Fruit fly (Drosophila melanogaster): ENCODE data around the gene shd.
A peak's percentile ranks its signal among the peaks of the same experiment; 100 is the strongest.

Gene shd

dm6 chr3L:14605291-14605690 lies 9.0 kb upstream of the shd start:
- TF ChIP-seq CG8478 (optimal IDR thresholded peaks at IDR 0.05) (no peak), CTCF (optimal IDR thresholded peaks at IDR 0.05) (no peak)

- TF ChIP-seq CTCF (optimal IDR thresholded peaks at IDR 0.05) = peak; percentile 69 to 88
- no peak for TF ChIP-seq CG8478 (optimal IDR thresholded peaks at IDR 0.05)
Observed at dm6 chr3L:14607620-14608019, 6.6 kb upstream of the shd start.

dm6 chr3L:14609138-14609729 lies 5.0 kb upstream of the shd start:
- TF ChIP-seq CTCF (optimal IDR thresholded peaks at IDR 0.05) = no peak
- TF ChIP-seq CG8478 (optimal IDR thresholded peaks at IDR 0.05) = no peak

dm6 chr3L:14610458-14610857 lies 3.8 kb upstream of the shd start:
- no peak for TF ChIP-seq CG8478 (optimal IDR thresholded peaks at IDR 0.05)
- TF ChIP-seq CTCF (optimal IDR thresholded peaks at IDR 0.05) = no peak

dm6 chr3L:14611406-14612335 lies 2.6 kb upstream of the shd start:
- TF ChIP-seq CG8478 (optimal IDR thresholded peaks at IDR 0.05) = no peak
- TF ChIP-seq CTCF (optimal IDR thresholded peaks at IDR 0.05) = no peak

dm6 chr3L:14612945-14613791 lies 1.1 kb upstream of the shd start:
- TF ChIP-seq CG8478 (optimal IDR thresholded peaks at IDR 0.05) = no peak
- TF ChIP-seq CTCF (optimal IDR thresholded peaks at IDR 0.05) = no peak

dm6 chr3L:14615187-14615586 lies 929 bp downstream of the shd start:
- TF ChIP-seq CTCF (optimal IDR thresholded peaks at IDR 0.05) (no peak), CG8478 (optimal IDR thresholded peaks at IDR 0.05) (no peak)

dm6 chr3L:14616085-14617026 lies 2.1 kb downstream of the shd start:
- TF ChIP-seq CTCF (optimal IDR thresholded peaks at IDR 0.05) (no peak), CG8478 (optimal IDR thresholded peaks at IDR 0.05) (no peak)

dm6 chr3L:14617511-14618217 lies 3.4 kb downstream of the shd start:
- TF ChIP-seq CG8478 (optimal IDR thresholded peaks at IDR 0.05) (no peak), CTCF (optimal IDR thresholded peaks at IDR 0.05) (no peak)

- no peak for TF ChIP-seq CTCF (optimal IDR thresholded peaks at IDR 0.05)
- TF ChIP-seq CG8478 (optimal IDR thresholded peaks at IDR 0.05) = no peak
Observed at dm6 chr3L:14618424-14618823, 4.2 kb downstream of the shd start.

- TF ChIP-seq CTCF (optimal IDR thresholded peaks at IDR 0.05) (no peak), CG8478 (optimal IDR thresholded peaks at IDR 0.05) (no peak)
Observed at dm6 chr3L:14618942-14619341, 4.7 kb downstream of the shd start.

- TF ChIP-seq CG8478 (optimal IDR thresholded peaks at IDR 0.05) (no peak), CTCF (optimal IDR thresholded peaks at IDR 0.05) (peak; percentile 34 to 69)
Observed at dm6 chr3L:14621464-14621863, 7.2 kb downstream of the shd start.

- TF ChIP-seq CG8478 (optimal IDR thresholded peaks at IDR 0.05) = no peak
- TF ChIP-seq CTCF (optimal IDR thresholded peaks at IDR 0.05) = no peak
Observed at dm6 chr3L:14622457-14622899, 8.2 kb downstream of the shd start, which contains the start of gene CG9628. Gene CG9628, plus strand, starts transcription at chr3L:14622796.

Measured in S2 (cell line).